Fruit fly (Drosophila melanogaster) whole organism, embryonic: ENCODE results near the gene Dpm2.

ENCODE experiments used
- CG10267 ChIP-seq: fragments of 200-800 bp; sonication (Bioruptor generic); optimal IDR thresholded peaks from 2 replicates; lab custom pipeline; 2018; ENCODE audit warnings: missing biosample characterization, mild to moderate bottlenecking, missing genetic modification characterization, moderate library complexity
- CG10366 ChIP-seq: fragments of 200-800 bp; sonication (Bioruptor generic); IDR thresholded peaks from 2 replicates; pipeline ENCODE4 v1.3.6; 2022; ENCODE audit warnings: missing biosample characterization, missing genetic modification characterization
- CG10462 ChIP-seq: fragments of 200-800 bp; sonication (Bioruptor generic); optimal IDR thresholded peaks from 2 replicates; lab custom pipeline; 2016; ENCODE audit warnings: missing biosample characterization, missing genetic modification characterization
- CG10565 ChIP-seq: fragments of 200-800 bp; sonication (Bioruptor generic); optimal IDR thresholded peaks from 3 replicates; lab custom pipeline; 2016; ENCODE audit warnings: missing biosample characterization, mild to moderate bottlenecking, missing genetic modification characterization
- CG1233 ChIP-seq: fragments of 200-800 bp; sonication (Bioruptor generic); optimal IDR thresholded peaks from 4 replicates; lab custom pipeline; 2018; ENCODE audit warnings: missing biosample characterization, mild to moderate bottlenecking, missing genetic modification characterization
- CG15479 ChIP-seq: fragments of 200-800 bp; sonication (Bioruptor generic); optimal IDR thresholded peaks from 3 replicates; lab custom pipeline; 2019; ENCODE audit warnings: missing biosample characterization, mild to moderate bottlenecking, missing genetic modification characterization, moderate library complexity
- CG15696 ChIP-seq: fragments of 200-800 bp; sonication (Bioruptor generic); optimal IDR thresholded peaks from 2 replicates; lab custom pipeline; 2019; ENCODE audit warnings: missing biosample characterization, mild to moderate bottlenecking, missing genetic modification characterization, moderate library complexity
- CG1647 ChIP-seq: fragments of 200-800 bp; sonication (Bioruptor generic); optimal IDR thresholded peaks from 3 replicates; lab custom pipeline; 2016; ENCODE audit warnings: missing biosample characterization, missing genetic modification characterization
- CG17568 ChIP-seq: fragments of 200-800 bp; sonication (Bioruptor generic); optimal IDR thresholded peaks from 2 replicates; lab custom pipeline; 2018; ENCODE audit warnings: missing biosample characterization, mild to moderate bottlenecking, missing genetic modification characterization, moderate library complexity
- CG1792 ChIP-seq: fragments of 200-800 bp; sonication (Bioruptor generic); optimal IDR thresholded peaks from 2 replicates; lab custom pipeline; 2016; ENCODE audit warnings: missing biosample characterization, missing genetic modification characterization
- CG1832 ChIP-seq: fragments of 200-800 bp; sonication (Bioruptor generic); optimal IDR thresholded peaks from 2 replicates; lab custom pipeline; 2017; ENCODE audit warnings: missing biosample characterization, mild to moderate bottlenecking, missing genetic modification characterization, inconsistent platforms
- CG30431 ChIP-seq: fragments of 200-800 bp; sonication (Bioruptor generic); optimal IDR thresholded peaks from 2 replicates; lab custom pipeline; 2017; ENCODE audit warnings: missing biosample characterization, missing genetic modification characterization
- CG31224 ChIP-seq: fragments of 200-800 bp; sonication (Bioruptor generic); IDR thresholded peaks from 2 replicates; pipeline ENCODE4 v1.3.6; 2022; ENCODE audit warnings: missing biosample characterization, missing genetic modification characterization
- CG31388 ChIP-seq: fragments of 200-800 bp; sonication (Bioruptor generic); optimal IDR thresholded peaks from 2 replicates; lab custom pipeline; 2016; ENCODE audit warnings: missing biosample characterization, missing genetic modification characterization
- CG32772 ChIP-seq: fragments of 200-800 bp; sonication (Bioruptor generic); IDR thresholded peaks from 2 replicates; pipeline ENCODE4 v1.3.6; 2022; ENCODE audit warnings: missing biosample characterization, missing genetic modification characterization
- CG43689 ChIP-seq: fragments of 200-800 bp; sonication (Bioruptor generic); IDR thresholded peaks from 2 replicates; pipeline ENCODE4 v1.3.6; 2022; ENCODE audit warnings: missing biosample characterization, missing genetic modification characterization
- CG4424 ChIP-seq: fragments of 200-800 bp; sonication (Bioruptor generic); optimal IDR thresholded peaks from 3 replicates; lab custom pipeline; 2016; ENCODE audit warnings: missing biosample characterization, missing genetic modification characterization
- CG4854 ChIP-seq: fragments of 200-800 bp; sonication (Bioruptor generic); optimal IDR thresholded peaks from 2 replicates; lab custom pipeline; 2016; ENCODE audit warnings: missing biosample characterization, missing genetic modification characterization, inconsistent platforms
- CG6254 ChIP-seq: fragments of 200-800 bp; sonication (Bioruptor generic); optimal IDR thresholded peaks from 3 replicates; lab custom pipeline; 2017; ENCODE audit warnings: mild to moderate bottlenecking, missing biosample characterization, missing genetic modification reagents, missing genetic modification characterization
- CG6654 ChIP-seq: fragments of 200-800 bp; sonication (Bioruptor generic); optimal IDR thresholded peaks from 2 replicates; lab custom pipeline; 2017; ENCODE audit warnings: missing biosample characterization, mild to moderate bottlenecking, missing genetic modification characterization
- CG7372 ChIP-seq: fragments of 200-800 bp; sonication (Bioruptor generic); IDR thresholded peaks from 2 replicates; pipeline ENCODE4 v1.3.6; 2022; ENCODE audit warnings: missing biosample characterization, missing genetic modification characterization
- CG7963 ChIP-seq: fragments of 200-800 bp; sonication (Bioruptor generic); IDR thresholded peaks from 3 replicates; pipeline ENCODE4 v1.3.6; 2022; ENCODE audit warnings: missing biosample characterization, missing genetic modification characterization; ENCODE audit not compliant: partially characterized antibody
- CG8765 ChIP-seq: fragments of 200-800 bp; sonication (Bioruptor generic); IDR thresholded peaks from 2 replicates; pipeline ENCODE4 v1.3.6; 2022; ENCODE audit warnings: missing biosample characterization, missing genetic modification characterization
- CTCF ChIP-seq: fragments of 200-800 bp; sonication (Bioruptor generic); optimal IDR thresholded peaks from 2 replicates; lab custom pipeline; 2017; ENCODE audit warnings: missing biosample characterization, mild to moderate bottlenecking, missing genetic modification characterization, moderate library complexity
- Deaf1 ChIP-seq: fragments of 200-800 bp; optimal IDR thresholded peaks from 3 replicates; lab custom pipeline; 2019; ENCODE audit warnings: missing biosample characterization, mild to moderate bottlenecking, missing genetic modification characterization, moderate library complexity
- Drgx ChIP-seq: fragments of 200-800 bp; sonication (Bioruptor generic); IDR thresholded peaks from 2 replicates; pipeline ENCODE4 v1.3.6; 2022; ENCODE audit warnings: missing biosample characterization, missing genetic modification characterization
- Fer3 ChIP-seq: fragments of 200-800 bp; sonication (Bioruptor generic); optimal IDR thresholded peaks from 2 replicates; lab custom pipeline; 2018; ENCODE audit warnings: missing biosample characterization, mild to moderate bottlenecking, missing genetic modification characterization, moderate library complexity
- MBD-R2 ChIP-seq: fragments of 200-800 bp; sonication (Bioruptor generic); IDR thresholded peaks from 2 replicates; pipeline ENCODE4 v1.3.6; 2022; ENCODE audit warnings: missing biosample characterization, missing genetic modification characterization
- Mrtf ChIP-seq: fragments of 200-800 bp; sonication (Bioruptor generic); IDR thresholded peaks from 3 replicates; pipeline ENCODE4 v1.3.6; 2022; ENCODE audit warnings: missing biosample characterization, missing genetic modification characterization
- NC2α ChIP-seq: fragments of 200-800 bp; sonication (Bioruptor generic); optimal IDR thresholded peaks from 2 replicates; lab custom pipeline; 2016; ENCODE audit warnings: missing biosample characterization, missing genetic modification characterization
- Oli ChIP-seq: fragments of 200-800 bp; sonication (Bioruptor generic); optimal IDR thresholded peaks from 2 replicates; lab custom pipeline; 2018; ENCODE audit warnings: missing biosample characterization, mild to moderate bottlenecking, missing genetic modification characterization, moderate library complexity
- Stat92E ChIP-seq, 3 experiments: fragments of >200 bp in 2 of 3; fragments of 200-800 bp in 1 of 3; sonication (Bioruptor generic) in 1 of 3; optimal IDR thresholded peaks; 2 replicates each; lab custom pipeline; 2017 to 2019; ENCODE audit warnings: missing biosample characterization in 3 of 3, missing genetic modification characterization in 3 of 3, mild to moderate bottlenecking in 1 of 3, moderate library complexity in 1 of 3
- TFAM ChIP-seq: fragments of 200-800 bp; sonication (Bioruptor generic); optimal IDR thresholded peaks from 2 replicates; lab custom pipeline; 2017; ENCODE audit warnings: missing biosample characterization, missing genetic modification characterization, inconsistent platforms
- Vsx1 ChIP-seq: fragments of 200-800 bp; sonication (Bioruptor generic); optimal IDR thresholded peaks from 2 replicates; lab custom pipeline; 2017; ENCODE audit warnings: missing biosample characterization, mild to moderate bottlenecking, missing genetic modification characterization, missing genetic modification reagents
- ap ChIP-seq: fragments of 200-800 bp; sonication (Bioruptor generic); IDR thresholded peaks from 2 replicates; pipeline ENCODE4 v1.3.6; 2022; ENCODE audit warnings: missing biosample characterization, missing genetic modification characterization
- btn ChIP-seq: fragments of 200-800 bp; sonication (Bioruptor generic); optimal IDR thresholded peaks from 2 replicates; lab custom pipeline; 2016; ENCODE audit warnings: missing biosample characterization, missing genetic modification characterization
- dan ChIP-seq: fragments of 200-800 bp; sonication (Bioruptor generic); IDR thresholded peaks from 2 replicates; pipeline ENCODE4 v1.3.6; 2022; ENCODE audit warnings: missing biosample characterization, missing genetic modification characterization
- danr ChIP-seq: fragments of 200-800 bp; sonication (Bioruptor generic); IDR thresholded peaks from 2 replicates; pipeline ENCODE4 v1.3.6; 2022; ENCODE audit warnings: missing biosample characterization, missing genetic modification characterization
- dimm ChIP-seq: fragments of 200-800 bp; sonication (Bioruptor generic); IDR thresholded peaks from 2 replicates; pipeline ENCODE4 v1.3.6; 2022; ENCODE audit warnings: missing biosample characterization, missing genetic modification characterization
- dpn ChIP-seq, 2 experiments: fragments of 200-800 bp; sonication (Bioruptor generic); optimal IDR thresholded peaks; 3 replicates each; lab custom pipeline; 2016; ENCODE audit warnings: missing biosample characterization in 2 of 2, missing genetic modification characterization in 2 of 2
- dysf ChIP-seq: fragments of 200-800 bp; sonication (Bioruptor generic); IDR thresholded peaks from 3 replicates; pipeline ENCODE4 v1.3.6; 2022; ENCODE audit warnings: missing biosample characterization, missing genetic modification characterization
- fd3F ChIP-seq: fragments of 200-800 bp; sonication (Bioruptor generic); optimal IDR thresholded peaks from 2 replicates; lab custom pipeline; 2018; ENCODE audit warnings: missing biosample characterization, mild to moderate bottlenecking, missing genetic modification characterization, moderate library complexity
- gem ChIP-seq: fragments of 200-800 bp; sonication (Bioruptor generic); optimal IDR thresholded peaks from 2 replicates; lab custom pipeline; 2019; ENCODE audit warnings: missing biosample characterization, mild to moderate bottlenecking, missing genetic modification characterization, moderate library complexity
- lov ChIP-seq, 2 experiments: fragments of 200-800 bp in 1 of 2; fragments of >200 bp in 1 of 2; sonication (Bioruptor generic) in 1 of 2; IDR thresholded peaks in 1 of 2; optimal IDR thresholded peaks in 1 of 2; 2 replicates in 1 of 2; 3 replicates in 1 of 2; pipeline versions ENCODE4 v1.3.6 to Lab custom; 2017 to 2022; ENCODE audit warnings: missing biosample characterization in 1 of 2, missing genetic modification characterization in 1 of 2
- pan ChIP-seq, 4 experiments: fragments of >200 bp in 3 of 4; fragments of 200-800 bp in 1 of 4; sonication (Bioruptor generic) in 1 of 4; optimal IDR thresholded peaks in 3 of 4; IDR thresholded peaks in 1 of 4; 2 replicates each; pipeline versions ENCODE4 v1.3.6 to Lab custom; 2017 to 2022; ENCODE audit warnings: missing biosample characterization in 2 of 4, missing genetic modification characterization in 2 of 4, mixed read lengths in 1 of 4
- sd ChIP-seq: fragments of 200-800 bp; sonication (Bioruptor generic); optimal IDR thresholded peaks from 3 replicates; lab custom pipeline; 2018; ENCODE audit warnings: missing biosample characterization, mild to moderate bottlenecking, missing genetic modification characterization, moderate library complexity
- sens ChIP-seq: fragments of 200-800 bp; sonication (Bioruptor generic); peaks from one replicate; lab custom pipeline; 2016; ENCODE audit warnings: missing biosample characterization, missing genetic modification characterization
- so ChIP-seq: fragments of 200-800 bp; sonication (Bioruptor generic); IDR thresholded peaks from 3 replicates; pipeline ENCODE4 v1.3.6; 2022; ENCODE audit warnings: missing biosample characterization, missing genetic modification characterization
- sr ChIP-seq: fragments of 200-800 bp; sonication (Bioruptor generic); IDR thresholded peaks from 3 replicates; pipeline ENCODE4 v1.3.6; 2022; ENCODE audit warnings: missing biosample characterization, missing genetic modification characterization

Gene Dpm2

DNA sequence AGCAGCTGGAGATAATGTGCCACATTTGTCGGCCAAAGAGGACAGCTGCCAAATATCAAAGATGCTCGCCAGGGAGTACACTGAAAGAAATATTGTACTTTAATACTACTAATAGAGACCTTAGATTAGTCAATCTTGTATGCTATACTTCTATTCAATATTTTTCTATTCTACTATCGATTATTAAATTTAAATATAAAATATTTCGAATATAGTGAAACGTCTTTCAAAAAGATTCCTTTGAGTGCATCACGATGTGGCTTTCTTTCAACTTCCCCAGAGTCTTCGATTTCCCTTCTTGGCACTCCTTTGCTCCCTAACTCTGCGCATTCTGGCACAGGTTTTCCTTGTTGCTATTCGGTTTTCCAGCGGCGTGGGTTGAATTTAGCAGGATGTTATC lies 34.5 kb upstream of the Dpm2 start:
- no peak for TF ChIP-seq CG30431 (GFP tag; lab: Kevin White, UChicago)
- TF ChIP-seq gem (tag; lab: Kevin White, UChicago) = peak; percentile 14
- TF ChIP-seq CG15696 (tag; lab: Kevin White, UChicago) = no peak
- TF ChIP-seq CG1233 = no peak
- TF ChIP-seq CG4424 (GFP tag; lab: Kevin White, UChicago) = no peak
- TF ChIP-seq ap = no peak
- peak; percentile 14; the same call in 1 of the 2 replicates for TF ChIP-seq Drgx (GFP tag; lab: Robert Waterston, UW)
- TF ChIP-seq sens = peak; percentile 57

DNA sequence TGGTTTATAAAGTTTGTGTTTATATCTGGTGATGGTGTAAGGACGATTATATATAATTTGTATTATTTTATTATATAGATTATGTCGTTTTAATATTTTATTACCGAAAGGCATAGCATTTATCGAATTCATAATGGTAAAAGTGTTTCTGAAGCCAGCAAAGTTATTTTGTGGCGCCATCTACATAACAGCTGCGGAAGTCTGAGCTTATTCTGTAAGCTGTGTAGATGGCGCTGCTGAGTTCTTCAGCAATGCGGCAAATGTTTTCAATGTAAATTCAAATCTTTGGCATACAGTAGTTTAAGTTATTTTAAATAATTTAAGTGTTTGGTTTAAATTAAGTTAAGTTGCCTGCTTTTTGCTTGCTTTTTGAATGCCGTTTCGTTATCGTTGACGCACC lies 30.9 kb upstream of the Dpm2 start:
- TF ChIP-seq so (no peak), CG17568 (GFP tag; lab: Kevin White, UChicago) (no peak), btn (GFP tag; lab: Kevin White, UChicago) (no peak), CG10366 (GFP tag; lab: Robert Waterston, UW) (peak; percentile 48), CG8765 (no peak), CG6654 (GFP tag; lab: Kevin White, UChicago) (no peak), CG7372 (peak; percentile 37; the same call in 1 of the 2 replicates), dan (no peak), Deaf1 (tag; lab: Kevin White, UChicago) (no peak), Fer3 (peak; percentile 32), CG1832 (GFP tag; lab: Kevin White, UChicago) (no peak), sr (GFP tag; lab: Robert Waterston, UW) (0 out of 3 replicates have a peak, but pooled peaks have one; percentile 21), fd3F (GFP tag; lab: Kevin White, UChicago) (no peak), Vsx1 (GFP tag; lab: Kevin White, UChicago) (no peak), CG15479 (GFP tag; lab: Kevin White, UChicago) (no peak), CG1647 (GFP tag; lab: Kevin White, UChicago) (no peak), CG10462 (GFP tag; lab: Kevin White, UChicago) (no peak), TFAM (no peak), Oli (tag; lab: Kevin White, UChicago) (no peak), MBD-R2 (GFP tag; lab: Robert Waterston, UW) (peak; percentile 18; the same call in 1 of the 2 replicates), CG1792 (GFP tag; lab: Kevin White, UChicago) (no peak), CG10565 (no peak), dimm (no peak), lov (optimal IDR thresholded peaks at IDR 0.05; lab: Kevin White, UChicago) (no peak), lov (GFP tag; IDR thresholded peaks at IDR 0.05; lab: Robert Waterston, UW) (peak; percentile 56; the same call in 1 of the 3 replicates), CG7963 (GFP tag; lab: Robert Waterston, UW) (no peak), CG31224 (GFP tag; lab: Robert Waterston, UW) (no peak), Mrtf (GFP tag; lab: Robert Waterston, UW) (peak; percentile 35; the same call in 2 of the 3 replicates), CTCF (GFP tag; lab: Kevin White, UChicago) (peak; percentile 98), pan (optimal IDR thresholded peaks at IDR 0.05; lab: Kevin White, UChicago) (no peak), pan (GFP tag; optimal IDR thresholded peaks at IDR 0.05 in 1 of 2, IDR thresholded peaks at IDR 0.05 in 1 of 2) (peak in 1 of 2 experiments; percentile 48), dysf (GFP tag; lab: Robert Waterston, UW) (peak; percentile 56; the same call in 2 of the 3 replicates), Stat92E (GFP tag; optimal IDR thresholded peaks at IDR 0.05; lab: Kevin White, UChicago) (no peak), CG10267 (tag; lab: Kevin White, UChicago) (no peak), CG6254 (no peak), danr (GFP tag; lab: Robert Waterston, UW) (no peak), CG31388 (GFP tag; lab: Kevin White, UChicago) (no peak), CG4854 (GFP tag; lab: Kevin White, UChicago) (no peak), CG32772 (GFP tag; lab: Robert Waterston, UW) (peak; percentile 40; the same call in 1 of the 2 replicates), CG4424 (GFP tag; lab: Kevin White, UChicago) (peak; percentile 39), NC2α (no peak), dpn (GFP tag; optimal IDR thresholded peaks at IDR 0.05; lab: Kevin White, UChicago) (no peak), CG43689 (GFP tag; lab: Robert Waterston, UW) (no peak), sd (tag; lab: Kevin White, UChicago) (no peak)
